Worm (Caenorhabditis elegans) whole organism, young adult: ENCODE data around the gene str-85.

ENCODE experiments used
- B0035.1 ChIP-seq: sonication (generic microtip); optimal IDR thresholded peaks from 2 replicates; lab custom pipeline; 2016; ENCODE audit warnings: missing genetic modification characterization, mild to moderate bottlenecking, missing compliant biosample characterization, missing genotype, missing genetic modification reagents
- F10E7.11 ChIP-seq: sonication (generic microtip); optimal IDR thresholded peaks from 2 replicates; lab custom pipeline; 2017; ENCODE audit warnings: mild to moderate bottlenecking, missing genetic modification characterization, moderate library complexity, missing compliant biosample characterization
- F22D6.2 ChIP-seq: sonication (generic microtip); optimal IDR thresholded peaks from 2 replicates; lab custom pipeline; 2016; ENCODE audit warnings: mild to moderate bottlenecking, missing genetic modification characterization, missing compliant biosample characterization
- F33H1.4 ChIP-seq: fragments of 200-800 bp; sonication (Bioruptor generic); IDR thresholded peaks from 2 replicates; pipeline ENCODE4 v1.3.6; 2022; ENCODE audit warnings: missing genetic modification reagents, missing genetic modification characterization, missing compliant biosample characterization
- F37B4.10 ChIP-seq: fragments of 200-800 bp; sonication (Bioruptor generic); IDR thresholded peaks from 2 replicates; pipeline ENCODE4 v1.3.6; 2022; ENCODE audit warnings: missing genetic modification characterization, missing compliant biosample characterization
- F39B2.1 ChIP-seq: fragments of 200-800 bp; sonication (Bioruptor generic); IDR thresholded peaks from 2 replicates; pipeline ENCODE4 v1.3.6; 2022; ENCODE audit warnings: missing genetic modification reagents, missing genetic modification characterization, missing compliant biosample characterization
- F52B5.7 ChIP-seq: sonication (generic microtip); optimal IDR thresholded peaks from 2 replicates; lab custom pipeline; 2016; ENCODE audit warnings: mild to moderate bottlenecking, missing genetic modification characterization, missing compliant biosample characterization
- Y53F4B.3 ChIP-seq: fragments of 200-800 bp; sonication (Bioruptor generic); IDR thresholded peaks from 2 replicates; pipeline ENCODE4 v1.3.6; 2022; ENCODE audit warnings: missing genetic modification reagents, missing genetic modification characterization, missing compliant biosample characterization
- Y53G8AR.9 ChIP-seq: fragments of 200-800 bp; sonication (Bioruptor generic); conservative IDR thresholded peaks from 2 replicates; pipeline ENCODE4 v1.3.6; 2022; ENCODE audit warnings: missing genetic modification reagents, missing genetic modification characterization, missing compliant biosample characterization
- Y56A3A.18 ChIP-seq: fragments of 200-800 bp; sonication (Bioruptor generic); IDR thresholded peaks from 2 replicates; pipeline ENCODE4 v1.3.6; 2022; ENCODE audit warnings: missing genetic modification reagents, missing genetic modification characterization, missing compliant biosample characterization
- Y95B8A.8 ChIP-seq: fragments of 200-800 bp; sonication (Bioruptor generic); IDR thresholded peaks from 2 replicates; pipeline ENCODE4 v1.3.6; 2022; ENCODE audit warnings: missing genetic modification reagents, missing genetic modification characterization, missing compliant biosample characterization
- ZK185.1 ChIP-seq: sonication (generic microtip); optimal IDR thresholded peaks from 2 replicates; lab custom pipeline; 2016; ENCODE audit warnings: mild to moderate bottlenecking, missing genetic modification characterization, missing compliant biosample characterization; ENCODE audit not compliant: poor library complexity, severe bottlenecking
- akir-1 ChIP-seq: fragments of 200-800 bp; sonication (Bioruptor generic); optimal IDR thresholded peaks from 2 replicates; lab custom pipeline; 2018; ENCODE audit warnings: mild to moderate bottlenecking, missing genetic modification characterization, moderate library complexity, missing compliant biosample characterization
- bed-2 ChIP-seq: fragments of 200-800 bp; sonication (Bioruptor generic); IDR thresholded peaks from 2 replicates; pipeline ENCODE4 v1.3.6; 2022; ENCODE audit warnings: missing genetic modification reagents, missing genetic modification characterization, missing compliant biosample characterization
- ccch-3 ChIP-seq: fragments of 200-800 bp; sonication (Bioruptor generic); optimal IDR thresholded peaks from 2 replicates; lab custom pipeline; 2018; ENCODE audit warnings: mild to moderate bottlenecking, missing genetic modification characterization, missing compliant biosample characterization
- cebp-1 ChIP-seq, 2 experiments: fragments of 200-800 bp in 1 of 2; sonication (Bioruptor generic) in 1 of 2; sonication (generic microtip) in 1 of 2; IDR thresholded peaks in 1 of 2; optimal IDR thresholded peaks in 1 of 2; 2 replicates each; pipeline versions ENCODE4 v1.3.6 to Lab custom; 2017 to 2022; ENCODE audit warnings: missing compliant biosample characterization in 2 of 2, missing genetic modification characterization in 2 of 2, mild to moderate bottlenecking in 1 of 2, missing genetic modification reagents in 1 of 2, moderate library complexity in 1 of 2
- ceh-58 ChIP-seq: fragments of 200-800 bp; sonication (Bioruptor generic); IDR thresholded peaks from 2 replicates; pipeline ENCODE4 v1.3.6; 2022; ENCODE audit warnings: missing genetic modification characterization, missing compliant biosample characterization
- die-1 ChIP-seq: sonication (generic microtip); optimal IDR thresholded peaks from 2 replicates; lab custom pipeline; 2016; ENCODE audit warnings: missing genotype, mild to moderate bottlenecking, missing genetic modification characterization, missing compliant biosample characterization
- efl-1 ChIP-seq: fragments of 150-350 bp; optimal IDR thresholded peaks from 2 replicates; lab custom pipeline; 2014; ENCODE audit warnings: missing biosample characterization, missing genetic modification reagents, missing genetic modification characterization
- him-1 ChIP-seq: sonication (generic microtip); optimal IDR thresholded peaks from 2 replicates; lab custom pipeline; 2016; ENCODE audit warnings: missing genotype, missing genetic modification reagents, missing genetic modification characterization, missing compliant biosample characterization
- hsf-1 ChIP-seq: fragments of 200-800 bp; sonication (Bioruptor generic); IDR thresholded peaks from 2 replicates; pipeline ENCODE4 v1.3.6; 2022; ENCODE audit warnings: missing genetic modification reagents, missing genetic modification characterization, missing compliant biosample characterization
- let-526 ChIP-seq: fragments of 200-800 bp; sonication (Bioruptor generic); IDR thresholded peaks from 2 replicates; pipeline ENCODE4 v1.3.6; 2022; ENCODE audit warnings: missing genetic modification reagents, missing genetic modification characterization, missing compliant biosample characterization
- lsl-1 ChIP-seq: fragments of 200-800 bp; sonication (Bioruptor generic); optimal IDR thresholded peaks from 2 replicates; lab custom pipeline; 2018; ENCODE audit warnings: mild to moderate bottlenecking, missing genetic modification characterization, moderate library complexity, missing compliant biosample characterization
- madf-3 ChIP-seq: fragments of 200-800 bp; sonication (Bioruptor generic); IDR thresholded peaks from 2 replicates; pipeline ENCODE4 v1.3.6; 2022; ENCODE audit warnings: missing genetic modification reagents, missing genetic modification characterization, missing compliant biosample characterization
- nhr-120 ChIP-seq: fragments of 200-800 bp; sonication (Bioruptor generic); IDR thresholded peaks from 2 replicates; pipeline ENCODE4 v1.3.6; 2022; ENCODE audit warnings: missing genetic modification characterization, missing compliant biosample characterization
- nhr-80 ChIP-seq: sonication (generic microtip); optimal IDR thresholded peaks from 2 replicates; lab custom pipeline; 2016; ENCODE audit warnings: missing genetic modification characterization, missing compliant biosample characterization
- pha-4 ChIP-seq: fragments of 150-350 bp; sonication (generic microtip); optimal IDR thresholded peaks from 2 replicates; lab custom pipeline; 2014; ENCODE audit warnings: missing biosample characterization, missing genetic modification reagents, missing genetic modification characterization
- rec-8 ChIP-seq, 2 experiments: sonication (generic microtip); optimal IDR thresholded peaks; 2 replicates each; lab custom pipeline; 2016; ENCODE audit warnings: mild to moderate bottlenecking in 2 of 2, missing genetic modification characterization in 2 of 2, missing genetic modification reagents in 2 of 2, missing genotype in 2 of 2, missing biosample characterization in 1 of 2, missing compliant biosample characterization in 1 of 2, moderate library complexity in 1 of 2
- snpc-4 ChIP-seq, 5 experiments: fragments of 150-350 bp in 1 of 5; sonication (generic microtip) in 4 of 5; optimal IDR thresholded peaks; 2 replicates each; lab custom pipeline; 2014 to 2018; ENCODE audit warnings: missing genetic modification characterization in 5 of 5, missing biosample characterization in 3 of 5, antibody characterized with exemption in 2 of 5, mild to moderate bottlenecking in 2 of 5, missing compliant biosample characterization in 2 of 5, missing genotype in 2 of 5, moderate library complexity in 2 of 5, missing genetic modification reagents in 1 of 5
- unc-62 ChIP-seq: fragments of 150-350 bp; optimal IDR thresholded peaks from 2 replicates; lab custom pipeline; 2014; ENCODE audit warnings: missing biosample characterization, missing genetic modification reagents, missing genetic modification characterization
- xnd-1 ChIP-seq: sonication (generic microtip); optimal IDR thresholded peaks from 2 replicates; lab custom pipeline; 2016; ENCODE audit warnings: missing genotype, missing genetic modification reagents, missing genetic modification characterization, missing compliant biosample characterization
- ztf-25 ChIP-seq: fragments of 200-800 bp; sonication (Bioruptor generic); IDR thresholded peaks from 2 replicates; pipeline ENCODE4 v1.3.6; 2022; ENCODE audit warnings: missing genetic modification reagents, missing genetic modification characterization, missing compliant biosample characterization
- ztf-28 ChIP-seq: fragments of 200-800 bp; sonication (Bioruptor generic); IDR thresholded peaks from 2 replicates; pipeline ENCODE4 v1.3.6; 2022; ENCODE audit warnings: missing genetic modification reagents, missing genetic modification characterization, missing compliant biosample characterization

The str-85 gene

ce11 chrV:8980845-8981244 is 4.8 kb downstream of the str-85 start, which contains the start of gene str-84:
str-84 (minus strand) TSS chrV:8980945.
- no peak for TF ChIP-seq him-1 (tag; lab: Kevin White, UChicago)
- TF ChIP-seq hsf-1: no peak
- no peak for TF ChIP-seq unc-62 (GFP tag; lab: Kevin White, UChicago)
- no peak for TF ChIP-seq ztf-28
- TF ChIP-seq F33H1.4 (GFP tag; lab: Robert Waterston, UW): no peak
- no peak for TF ChIP-seq F22D6.2 (tag; lab: Kevin White, UChicago)
- TF ChIP-seq B0035.1 (tag; lab: Kevin White, UChicago): no peak
- TF ChIP-seq ceh-58 (GFP tag; lab: Robert Waterston, UW): no peak
- no peak for TF ChIP-seq Y53F4B.3
- no peak for TF ChIP-seq xnd-1 (tag; lab: Kevin White, UChicago)
- TF ChIP-seq ztf-25 (GFP tag; lab: Robert Waterston, UW): no peak

ce11 chrV:8977895-8978294 is 7.7 kb downstream of the str-85 start:
- TF ChIP-seq akir-1 (no peak), cebp-1 (GFP tag; IDR thresholded peaks at IDR 0.05; lab: Robert Waterston, UW) (peak; percentile 34; the same call in 1 of the 2 replicates), cebp-1 (tag; optimal IDR thresholded peaks at IDR 0.05; lab: Kevin White, UChicago) (no peak)

- TF ChIP-seq nhr-80 (tag; lab: Kevin White, UChicago): peak; percentile 63
- no peak for TF ChIP-seq die-1 (tag; lab: Kevin White, UChicago)
Observed at ce11 chrV:8974889-8975422, 10.7 kb downstream of the str-85 start, which contains the start of gene nhr-143. nhr-143 (minus strand) TSS chrV:8974939.

- TF ChIP-seq efl-1 (GFP tag; lab: Kevin White, UChicago) (no peak), F22D6.2 (tag; lab: Kevin White, UChicago) (no peak), ztf-25 (GFP tag; lab: Robert Waterston, UW) (no peak)
Observed at ce11 chrV:8972271-8972670, 13.4 kb downstream of the str-85 start, which contains the start of gene nhr-195. nhr-195 (minus strand) TSS chrV:8972371.

ce11 chrV:8966086-8966485 is 19.6 kb downstream of the str-85 start, which contains the start of gene nhr-219:
nhr-219 (minus strand) TSS chrV:8966186.
- TF ChIP-seq nhr-120 (GFP tag; lab: Robert Waterston, UW) (no peak), F10E7.11 (tag; lab: Kevin White, UChicago) (no peak), pha-4 (no peak), ZK185.1 (tag; lab: Kevin White, UChicago) (no peak), ztf-25 (GFP tag; lab: Robert Waterston, UW) (no peak)

- TF ChIP-seq rec-8 (tag; optimal IDR thresholded peaks at IDR 0.05; lab: Kevin White, UChicago) (no peak), madf-3 (GFP tag; lab: Robert Waterston, UW) (no peak), ccch-3 (no peak)
Observed at ce11 chrV:8964055-8964758, 21.4 kb downstream of the str-85 start, which contains the start of gene nhr-44. nhr-44 (minus strand) TSS chrV:8964105.

ce11 chrV:8956387-8957095 is 29.1 kb downstream of the str-85 start, which contains the start of gene ttc-17:
ttc-17 (plus strand) TSS chrV:8957045.
- TF ChIP-seq F10E7.11 (tag; lab: Kevin White, UChicago) (no peak), let-526 (GFP tag; lab: Robert Waterston, UW) (no peak), F52B5.7 (peak; percentile 26), lsl-1 (no peak), Y56A3A.18 (0 out of 2 replicates have a peak, but pooled peaks have one; percentile 61), Y53G8AR.9 (GFP tag; lab: Robert Waterston, UW) (peak; percentile 50; the same call in 1 of the 2 replicates), F39B2.1 (GFP tag; lab: Robert Waterston, UW) (no peak), snpc-4 (GFP tag; optimal IDR thresholded peaks at IDR 0.05; lab: Kevin White, UChicago) (no peak), snpc-4 (tag; optimal IDR thresholded peaks at IDR 0.05; lab: Kevin White, UChicago) (no peak), F37B4.10 (GFP tag; lab: Robert Waterston, UW) (no peak), Y95B8A.8 (GFP tag; lab: Robert Waterston, UW) (no peak), bed-2 (GFP tag; lab: Robert Waterston, UW) (no peak)
